Fruit fly (Drosophila melanogaster) whole organism, embryonic: ENCODE data around the gene CG12253.
A peak's percentile ranks its signal among the peaks of the same experiment; 100 is the strongest.

ENCODE experiments used
- Bdp1 ChIP-seq: fragments of 200-800 bp; sonication (Bioruptor generic); optimal IDR thresholded peaks from 3 replicates; lab custom pipeline; 2016; ENCODE audit warnings: missing biosample characterization, missing genetic modification characterization
- Blimp-1 ChIP-seq: fragments of 200-800 bp; sonication (Bioruptor generic); optimal IDR thresholded peaks from 3 replicates; lab custom pipeline; 2018; ENCODE audit warnings: missing biosample characterization, missing genetic modification characterization, mild to moderate bottlenecking, moderate library complexity, missing genetic modification reagents
- CG12219 ChIP-seq: fragments of 200-800 bp; sonication (Bioruptor generic); optimal IDR thresholded peaks from 3 replicates; lab custom pipeline; 2018; ENCODE audit warnings: missing biosample characterization, mild to moderate bottlenecking, missing genetic modification characterization
- CG12236 ChIP-seq: fragments of 200-800 bp; sonication (Bioruptor generic); optimal IDR thresholded peaks from 2 replicates; lab custom pipeline; 2016; ENCODE audit warnings: missing biosample characterization, missing genetic modification characterization
- CG12299 ChIP-seq: fragments of 200-800 bp; sonication (Bioruptor generic); optimal IDR thresholded peaks from 2 replicates; lab custom pipeline; 2018; ENCODE audit warnings: missing biosample characterization, mild to moderate bottlenecking, missing genetic modification characterization
- CG13296 ChIP-seq: fragments of 200-800 bp; sonication (Bioruptor generic); optimal IDR thresholded peaks from 3 replicates; lab custom pipeline; 2018; ENCODE audit warnings: missing biosample characterization, mild to moderate bottlenecking, missing genetic modification characterization
- CG14710 ChIP-seq: fragments of 200-800 bp; sonication (Bioruptor generic); optimal IDR thresholded peaks from 3 replicates; lab custom pipeline; 2019; ENCODE audit warnings: missing biosample characterization, mild to moderate bottlenecking, missing genetic modification characterization, moderate library complexity
- CG16779 ChIP-seq: fragments of 200-800 bp; sonication (Bioruptor generic); IDR thresholded peaks from 2 replicates; pipeline ENCODE4 v1.3.6; 2022; ENCODE audit warnings: missing biosample characterization, missing genetic modification characterization
- CG16813 ChIP-seq: fragments of 200-800 bp; sonication (Bioruptor generic); IDR thresholded peaks from 3 replicates; pipeline ENCODE4 v1.3.6; 2022; ENCODE audit warnings: missing biosample characterization, missing genetic modification characterization; ENCODE audit not compliant: partially characterized antibody
- CG2120 ChIP-seq: fragments of 200-800 bp; sonication (Bioruptor generic); optimal IDR thresholded peaks from 3 replicates; lab custom pipeline; 2016; ENCODE audit warnings: missing biosample characterization, missing genetic modification characterization
- CG30431 ChIP-seq: fragments of 200-800 bp; sonication (Bioruptor generic); optimal IDR thresholded peaks from 2 replicates; lab custom pipeline; 2017; ENCODE audit warnings: missing biosample characterization, missing genetic modification characterization
- CG4424 ChIP-seq: fragments of 200-800 bp; sonication (Bioruptor generic); optimal IDR thresholded peaks from 3 replicates; lab custom pipeline; 2016; ENCODE audit warnings: missing biosample characterization, missing genetic modification characterization
- CG6854 ChIP-seq: fragments of 200-800 bp; sonication (Bioruptor generic); optimal IDR thresholded peaks from 3 replicates; lab custom pipeline; 2017; ENCODE audit warnings: missing biosample characterization, mild to moderate bottlenecking, missing genetic modification characterization
- CG7372 ChIP-seq: fragments of 200-800 bp; sonication (Bioruptor generic); IDR thresholded peaks from 2 replicates; pipeline ENCODE4 v1.3.6; 2022; ENCODE audit warnings: missing biosample characterization, missing genetic modification characterization
- CG7963 ChIP-seq: fragments of 200-800 bp; sonication (Bioruptor generic); IDR thresholded peaks from 3 replicates; pipeline ENCODE4 v1.3.6; 2022; ENCODE audit warnings: missing biosample characterization, missing genetic modification characterization; ENCODE audit not compliant: partially characterized antibody
- CTCF ChIP-seq: fragments of 200-800 bp; sonication (Bioruptor generic); optimal IDR thresholded peaks from 2 replicates; lab custom pipeline; 2017; ENCODE audit warnings: missing biosample characterization, mild to moderate bottlenecking, missing genetic modification characterization, moderate library complexity
- Dll ChIP-seq: fragments of 200-800 bp; sonication (Bioruptor generic); IDR thresholded peaks from 4 replicates; pipeline ENCODE4 v1.3.6; 2022; ENCODE audit warnings: missing biosample characterization, missing genetic modification characterization; ENCODE audit not compliant: partially characterized antibody
- E2f1 ChIP-seq: fragments of 200-800 bp; sonication (Bioruptor generic); IDR thresholded peaks from 2 replicates; pipeline ENCODE4 v1.3.6; 2022; ENCODE audit warnings: missing biosample characterization, missing genetic modification characterization
- E2f2 ChIP-seq: fragments of 200-800 bp; sonication (Bioruptor generic); IDR thresholded peaks from 2 replicates; pipeline ENCODE4 v1.3.6; 2022; ENCODE audit warnings: missing biosample characterization, missing genetic modification characterization
- Eip74EF ChIP-seq, 2 experiments: fragments of 200-800 bp in 1 of 2; fragments of >200 bp in 1 of 2; sonication (Bioruptor generic) in 1 of 2; optimal IDR thresholded peaks; 2 replicates each; lab custom pipeline; 2017 to 2019; ENCODE audit warnings: missing biosample characterization in 2 of 2, missing genetic modification characterization in 2 of 2, mild to moderate bottlenecking in 1 of 2, moderate library complexity in 1 of 2
- HHEX ChIP-seq: fragments of 200-800 bp; sonication (Bioruptor generic); optimal IDR thresholded peaks from 3 replicates; lab custom pipeline; 2017; ENCODE audit warnings: missing biosample characterization, mild to moderate bottlenecking, missing genetic modification characterization, missing genetic modification reagents
- HLH3B ChIP-seq: fragments of 200-800 bp; sonication (Bioruptor generic); IDR thresholded peaks from 2 replicates; pipeline ENCODE4 v1.3.6; 2022; ENCODE audit warnings: missing biosample characterization, missing genetic modification characterization
- Nf-YB ChIP-seq: fragments of 200-800 bp; sonication (Bioruptor generic); optimal IDR thresholded peaks from 3 replicates; lab custom pipeline; 2019; ENCODE audit warnings: missing biosample characterization, mild to moderate bottlenecking, missing genetic modification characterization, moderate library complexity
- Pdp1 ChIP-seq, 2 experiments: fragments of 200-800 bp; sonication (Bioruptor generic); optimal IDR thresholded peaks; 3 replicates each; lab custom pipeline; 2016; ENCODE audit warnings: missing biosample characterization in 2 of 2, missing genetic modification characterization in 2 of 2, mild to moderate bottlenecking in 1 of 2, moderate library complexity in 1 of 2
- Ptx1 ChIP-seq: fragments of 200-800 bp; sonication (Bioruptor generic); IDR thresholded peaks from 2 replicates; pipeline ENCODE4 v1.3.6; 2022; ENCODE audit warnings: missing biosample characterization, missing genetic modification characterization
- Sox100B ChIP-seq: fragments of 200-800 bp; sonication (Bioruptor generic); optimal IDR thresholded peaks from 3 replicates; lab custom pipeline; 2018; ENCODE audit warnings: missing biosample characterization, mild to moderate bottlenecking, missing genetic modification characterization
- Stat92E ChIP-seq, 3 experiments: fragments of >200 bp in 2 of 3; fragments of 200-800 bp in 1 of 3; sonication (Bioruptor generic) in 1 of 3; optimal IDR thresholded peaks; 2 replicates each; lab custom pipeline; 2017 to 2019; ENCODE audit warnings: missing biosample characterization in 3 of 3, missing genetic modification characterization in 3 of 3, mild to moderate bottlenecking in 1 of 3, moderate library complexity in 1 of 3
- Xbp1 ChIP-seq: fragments of 200-800 bp; sonication (Bioruptor generic); optimal IDR thresholded peaks from 3 replicates; lab custom pipeline; 2016; ENCODE audit warnings: missing biosample characterization, mild to moderate bottlenecking, missing genetic modification characterization
- ase ChIP-seq: fragments of 200-800 bp; sonication (Bioruptor generic); IDR thresholded peaks from 3 replicates; pipeline ENCODE4 v1.3.6; 2022; ENCODE audit warnings: missing biosample characterization, missing genetic modification characterization
- bcd ChIP-seq: fragments of 200-800 bp; sonication (Bioruptor generic); optimal IDR thresholded peaks from 2 replicates; lab custom pipeline; 2017; ENCODE audit warnings: missing biosample characterization, mild to moderate bottlenecking, missing genetic modification characterization
- corto ChIP-seq: fragments of 200-800 bp; sonication (Bioruptor generic); optimal IDR thresholded peaks from 2 replicates; lab custom pipeline; 2016; ENCODE audit warnings: missing biosample characterization, mild to moderate bottlenecking, missing genetic modification characterization, moderate library complexity
- danr ChIP-seq: fragments of 200-800 bp; sonication (Bioruptor generic); IDR thresholded peaks from 2 replicates; pipeline ENCODE4 v1.3.6; 2022; ENCODE audit warnings: missing biosample characterization, missing genetic modification characterization
- dysf ChIP-seq: fragments of 200-800 bp; sonication (Bioruptor generic); IDR thresholded peaks from 3 replicates; pipeline ENCODE4 v1.3.6; 2022; ENCODE audit warnings: missing biosample characterization, missing genetic modification characterization
- ewg ChIP-seq: fragments of 200-800 bp; sonication (Bioruptor generic); optimal IDR thresholded peaks from 3 replicates; lab custom pipeline; 2017; ENCODE audit warnings: mild to moderate bottlenecking, missing biosample characterization, missing genetic modification reagents, missing genetic modification characterization
- fd64A ChIP-seq: fragments of 200-800 bp; sonication (Bioruptor generic); optimal IDR thresholded peaks from 3 replicates; lab custom pipeline; 2018; ENCODE audit warnings: missing biosample characterization, mild to moderate bottlenecking, missing genetic modification characterization
- ken ChIP-seq: fragments of 200-800 bp; sonication (Bioruptor generic); IDR thresholded peaks from 3 replicates; pipeline ENCODE4 v1.3.6; 2022; ENCODE audit warnings: missing biosample characterization, missing genetic modification characterization
- knrl ChIP-seq: fragments of 200-800 bp; sonication (Bioruptor generic); IDR thresholded peaks from 3 replicates; pipeline ENCODE4 v1.3.6; 2022; ENCODE audit warnings: missing biosample characterization, missing genetic modification characterization; ENCODE audit not compliant: partially characterized antibody
- lmd ChIP-seq: fragments of 200-800 bp; sonication (Bioruptor generic); IDR thresholded peaks from 2 replicates; pipeline ENCODE4 v1.3.6; 2022; ENCODE audit warnings: missing biosample characterization, missing genetic modification characterization
- onecut ChIP-seq: fragments of 200-800 bp; sonication (Bioruptor generic); IDR thresholded peaks from 2 replicates; pipeline ENCODE4 v1.3.6; 2022; ENCODE audit warnings: missing biosample characterization, missing genetic modification characterization
- org-1 ChIP-seq: fragments of 200-800 bp; sonication (Bioruptor generic); optimal IDR thresholded peaks from 2 replicates; lab custom pipeline; 2017; ENCODE audit warnings: missing biosample characterization, missing genetic modification characterization
- peb ChIP-seq: fragments of 200-800 bp; sonication (Bioruptor generic); IDR thresholded peaks from 2 replicates; pipeline ENCODE4 v1.3.6; 2022; ENCODE audit warnings: missing biosample characterization, missing genetic modification characterization
- repo ChIP-seq: fragments of 200-800 bp; sonication (Bioruptor generic); optimal IDR thresholded peaks from 2 replicates; lab custom pipeline; 2016; ENCODE audit warnings: missing biosample characterization, missing genetic modification characterization
- salm ChIP-seq: fragments of 200-800 bp; sonication (Bioruptor generic); optimal IDR thresholded peaks from 2 replicates; lab custom pipeline; 2018; ENCODE audit warnings: missing biosample characterization, mild to moderate bottlenecking, missing genetic modification characterization
- shn ChIP-seq: fragments of 200-800 bp; sonication (Bioruptor generic); optimal IDR thresholded peaks from 3 replicates; lab custom pipeline; 2016; ENCODE audit warnings: missing biosample characterization, missing genetic modification characterization
- stwl ChIP-seq: fragments of 200-800 bp; sonication (Bioruptor generic); optimal IDR thresholded peaks from 3 replicates; lab custom pipeline; 2018; ENCODE audit warnings: missing biosample characterization, mild to moderate bottlenecking, missing genetic modification characterization, moderate library complexity
- sug ChIP-seq: fragments of 200-800 bp; optimal IDR thresholded peaks from 2 replicates; lab custom pipeline; 2019; ENCODE audit warnings: missing biosample characterization, mild to moderate bottlenecking, missing genetic modification characterization, moderate library complexity
- tin ChIP-seq: fragments of 200-800 bp; sonication (Bioruptor generic); optimal IDR thresholded peaks from 3 replicates; lab custom pipeline; 2016; ENCODE audit warnings: missing biosample characterization, missing genetic modification characterization
- tna ChIP-seq: fragments of 200-800 bp; sonication (Bioruptor generic); IDR thresholded peaks from 2 replicates; pipeline ENCODE4 v1.3.6; 2022; ENCODE audit warnings: missing biosample characterization, missing genetic modification characterization; ENCODE audit not compliant: partially characterized antibody
- wdn ChIP-seq: fragments of 200-800 bp; sonication (Bioruptor generic); IDR thresholded peaks from 2 replicates; pipeline ENCODE4 v1.3.6; 2022; ENCODE audit warnings: missing biosample characterization, missing genetic modification characterization
- zen ChIP-seq: fragments of 200-800 bp; sonication (Bioruptor generic); optimal IDR thresholded peaks from 3 replicates; lab custom pipeline; 2018; ENCODE audit warnings: missing biosample characterization, mild to moderate bottlenecking, missing genetic modification characterization, moderate library complexity
- zf30C ChIP-seq: fragments of 200-800 bp; sonication (Bioruptor generic); optimal IDR thresholded peaks from 3 replicates; lab custom pipeline; 2018; ENCODE audit warnings: missing biosample characterization, mild to moderate bottlenecking, missing genetic modification characterization

Gene CG12253

dm6 chr2L:10986138-10986537 is 1.5 kb upstream of the CG12253 start (continued):
- no peak for TF ChIP-seq CG16813 (GFP tag; lab: Robert Waterston, UW)
- peak; percentile 36; the same call in 1 of the 2 replicates for TF ChIP-seq peb (GFP tag; lab: Robert Waterston, UW)
- TF ChIP-seq ewg (GFP tag; lab: Kevin White, UChicago): no peak
- no peak for TF ChIP-seq shn (GFP tag; lab: Kevin White, UChicago)
- no peak for TF ChIP-seq fd64A (GFP tag; lab: Kevin White, UChicago)
- no peak for TF ChIP-seq org-1
- no peak for TF ChIP-seq Nf-YB (GFP tag; lab: Kevin White, UChicago)
- TF ChIP-seq Stat92E (GFP tag; optimal IDR thresholded peaks at IDR 0.05; lab: Kevin White, UChicago): peak in 1 of 3 experiments; percentile 16
- TF ChIP-seq dysf (GFP tag; lab: Robert Waterston, UW): no peak
- no peak for TF ChIP-seq Eip74EF (GFP tag; optimal IDR thresholded peaks at IDR 0.05; lab: Kevin White, UChicago)
- peak; percentile 66 for TF ChIP-seq stwl
- no peak for TF ChIP-seq wdn
- no peak for TF ChIP-seq ken
- no peak for TF ChIP-seq CG7963 (GFP tag; lab: Robert Waterston, UW)
- TF ChIP-seq tin (GFP tag; lab: Kevin White, UChicago): peak; percentile 51
- peak; percentile 38 for TF ChIP-seq Sox100B (GFP tag; lab: Kevin White, UChicago)
- peak in 1 of 2 experiments; percentile 19 for TF ChIP-seq Pdp1 (GFP tag; optimal IDR thresholded peaks at IDR 0.05; lab: Kevin White, UChicago)
- peak; percentile 19; the same call in 1 of the 3 replicates for TF ChIP-seq knrl (GFP tag; lab: Robert Waterston, UW)
- peak; percentile 47 for TF ChIP-seq CG14710 (tag; lab: Kevin White, UChicago)
- peak; percentile 65 for TF ChIP-seq onecut (GFP tag; lab: Robert Waterston, UW)
- TF ChIP-seq HHEX (GFP tag; lab: Kevin White, UChicago): peak; percentile 17
- peak; percentile 30; the same call in 1 of the 2 replicates for TF ChIP-seq HLH3B (GFP tag; lab: Robert Waterston, UW)
- TF ChIP-seq Ptx1 (GFP tag; lab: Robert Waterston, UW): no peak
- TF ChIP-seq E2f2 (GFP tag; lab: Robert Waterston, UW): no peak
- peak; percentile 40 for TF ChIP-seq zen (tag; lab: Kevin White, UChicago)
- no peak for TF ChIP-seq CG30431 (GFP tag; lab: Kevin White, UChicago)
- no peak for TF ChIP-seq Dll
- TF ChIP-seq CG16779 (GFP tag; lab: Robert Waterston, UW): 0 out of 2 replicates have a peak, but pooled peaks have one; percentile 3
- no peak for TF ChIP-seq Xbp1 (GFP tag; lab: Kevin White, UChicago)
- TF ChIP-seq tna (GFP tag; lab: Robert Waterston, UW): no peak
- peak; percentile 39; the same call in 1 of the 2 replicates for TF ChIP-seq E2f1 (GFP tag; lab: Robert Waterston, UW)
- TF ChIP-seq sug (tag; lab: Kevin White, UChicago): no peak
- TF ChIP-seq CG12236 (GFP tag; lab: Kevin White, UChicago): no peak
- TF ChIP-seq CG7372 (GFP tag; lab: Robert Waterston, UW): no peak
- no peak for TF ChIP-seq CG6854 (GFP tag; lab: Kevin White, UChicago)
- TF ChIP-seq CG2120 (GFP tag; lab: Kevin White, UChicago): no peak
- no peak for TF ChIP-seq Blimp-1 (GFP tag; lab: Kevin White, UChicago)
- no peak for TF ChIP-seq salm (tag; lab: Kevin White, UChicago)
- TF ChIP-seq ase: peak; percentile 61; the same call in 2 of the 3 replicates
- peak; percentile 97 for TF ChIP-seq CTCF (GFP tag; lab: Kevin White, UChicago)
- TF ChIP-seq CG12299 (tag; lab: Kevin White, UChicago): no peak
- no peak for TF ChIP-seq CG13296 (GFP tag; lab: Kevin White, UChicago)
- peak; percentile 27 for TF ChIP-seq bcd (GFP tag; lab: Kevin White, UChicago)
- TF ChIP-seq danr (GFP tag; lab: Robert Waterston, UW): no peak
- no peak for TF ChIP-seq lmd
- TF ChIP-seq zf30C (GFP tag; lab: Kevin White, UChicago): peak; percentile 49
- no peak for TF ChIP-seq corto
- TF ChIP-seq repo: no peak
- peak; percentile 21 for TF ChIP-seq CG4424 (GFP tag; lab: Kevin White, UChicago)
- TF ChIP-seq CG12219 (GFP tag; lab: Kevin White, UChicago): no peak
- no peak for TF ChIP-seq Bdp1 (GFP tag; lab: Kevin White, UChicago)
